Fruit fly (Drosophila melanogaster): ENCODE results near the gene CG10098.

CG10098 gene

dm6 chr3R:7144245-7144904, 20.0 kb downstream of the CG10098 start, which contains the start of the genes CG14610 and CG2656 (continued):
- TF ChIP-seq bcd (GFP tag; optimal IDR thresholded peaks at IDR 0.05), result peak; percentile 68
- peak; percentile 21 for TF ChIP-seq CG4328 (GFP tag; optimal IDR thresholded peaks at IDR 0.05)
- TF ChIP-seq twi (tag; optimal IDR thresholded peaks at IDR 0.05), result peak; percentile 16
- TF ChIP-seq NFAT (GFP tag; IDR thresholded peaks at IDR 0.05), result peak; percentile 67
- TF ChIP-seq CG9609 (GFP tag; optimal IDR thresholded peaks at IDR 0.05), result peak; percentile 86
- TF ChIP-seq CG11398 (GFP tag; optimal IDR thresholded peaks at IDR 0.05), result peak; percentile 66
- peak; percentile 27 for TF ChIP-seq CG6683 (GFP tag; optimal IDR thresholded peaks at IDR 0.05)
- TF ChIP-seq ttk (GFP tag; IDR thresholded peaks at IDR 0.05), result peak; percentile 57; the same call in 1 of the 2 replicates
- TF ChIP-seq CG10209 (GFP tag; optimal IDR thresholded peaks at IDR 0.05), result peak; percentile 60
- peak; percentile 27 for TF ChIP-seq Ssrp (tag; optimal IDR thresholded peaks at IDR 0.05)
- TF ChIP-seq CG17361 (GFP tag; IDR thresholded peaks at IDR 0.05), result no peak
- TF ChIP-seq CG10274 (GFP tag; optimal IDR thresholded peaks at IDR 0.05), result no peak
- TF ChIP-seq D (optimal IDR thresholded peaks at IDR 0.05), result no peak
- peak; percentile 10 for TF ChIP-seq D (GFP tag; optimal IDR thresholded peaks at IDR 0.05)
- peak; percentile 98 for TF ChIP-seq Med (GFP tag)
- TF ChIP-seq gsb-n (tag; optimal IDR thresholded peaks at IDR 0.05), result peak; percentile 82
- no peak for TF ChIP-seq klu (GFP tag; IDR thresholded peaks at IDR 0.05)
- TF ChIP-seq pzg (GFP tag; optimal IDR thresholded peaks at IDR 0.05), result peak; percentile 93
- peak; percentile 50; the same call in 1 of the 2 replicates for TF ChIP-seq CG16779 (GFP tag; IDR thresholded peaks at IDR 0.05)
- TF ChIP-seq CG2678 (tag; optimal IDR thresholded peaks at IDR 0.05), result no peak
- TF ChIP-seq CG18619 (GFP tag; optimal IDR thresholded peaks at IDR 0.05), result peak; percentile 42
- TF ChIP-seq sr (GFP tag; IDR thresholded peaks at IDR 0.05), result peak; percentile 23; the same call in 1 of the 3 replicates
- peak; percentile 31 for TF ChIP-seq CG8388 (GFP tag; optimal IDR thresholded peaks at IDR 0.05)
- TF ChIP-seq CG7987 (GFP tag; optimal IDR thresholded peaks at IDR 0.05), result peak; percentile 78
- no peak for TF ChIP-seq CG13894 (tag; optimal IDR thresholded peaks at IDR 0.05)
- TF ChIP-seq tna (GFP tag; IDR thresholded peaks at IDR 0.05; ENCODE audit: partially characterized antibody), result peak; percentile 19; the same call in 1 of the 2 replicates
- TF ChIP-seq CG14710 (tag; optimal IDR thresholded peaks at IDR 0.05), result peak; percentile 67
- TF ChIP-seq CG12744 (GFP tag; optimal IDR thresholded peaks at IDR 0.05), result peak; percentile 49
- no peak for TF ChIP-seq sob (GFP tag; IDR thresholded peaks at IDR 0.05)
- TF ChIP-seq amos (GFP tag; IDR thresholded peaks at IDR 0.05; ENCODE audit: partially characterized antibody), result peak; percentile 70
- peak; percentile 80 for TF ChIP-seq YL-1 (GFP tag; optimal IDR thresholded peaks at IDR 0.05)
- TF ChIP-seq Taf1 (GFP tag; IDR thresholded peaks at IDR 0.05), result peak; percentile 31; the same call in 1 of the 2 replicates
- TF ChIP-seq zfh1 (GFP tag; IDR thresholded peaks at IDR 0.05), result peak; percentile 88
- 0 out of 3 replicates have a peak, but pooled peaks have one; percentile 52 for TF ChIP-seq mld (GFP tag; IDR thresholded peaks at IDR 0.05; ENCODE audit: partially characterized antibody)
- peak; percentile 52 for TF ChIP-seq CTCF (GFP tag; optimal IDR thresholded peaks at IDR 0.05)
- TF ChIP-seq Chrac-16 (GFP tag; optimal IDR thresholded peaks at IDR 0.05), result peak; percentile 89
- peak; percentile 30 for TF ChIP-seq tap (tag; optimal IDR thresholded peaks at IDR 0.05)
- TF ChIP-seq CG18262 (tag; optimal IDR thresholded peaks at IDR 0.05), result peak; percentile 44
- peak; percentile 89 for TF ChIP-seq slbo (GFP tag; IDR thresholded peaks at IDR 0.05)
- no peak for TF ChIP-seq ase (GFP tag; IDR thresholded peaks at IDR 0.05)
- TF ChIP-seq sim (GFP tag; IDR thresholded peaks at IDR 0.05), result no peak
- TF ChIP-seq CG3847 (GFP tag; IDR thresholded peaks at IDR 0.05), result peak; percentile 94
- no peak for TF ChIP-seq CG15269 (tag; optimal IDR thresholded peaks at IDR 0.05)
- no peak for TF ChIP-seq Hr39 (optimal IDR thresholded peaks at IDR 0.05)
- TF ChIP-seq corto (GFP tag; optimal IDR thresholded peaks at IDR 0.05), result no peak
- peak; percentile 96 for TF ChIP-seq sens (GFP tag)
- no peak for TF ChIP-seq CG8281 (tag; optimal IDR thresholded peaks at IDR 0.05)
- no peak for TF ChIP-seq CG7271 (tag; optimal IDR thresholded peaks at IDR 0.05)
- peak; percentile 90 for TF ChIP-seq bab2 (GFP tag; optimal IDR thresholded peaks at IDR 0.05)
- peak; percentile 48 for TF ChIP-seq CG18476 (GFP tag; optimal IDR thresholded peaks at IDR 0.05)
- TF ChIP-seq slou (GFP tag; optimal IDR thresholded peaks at IDR 0.05), result no peak
